Fruit fly (Drosophila melanogaster): ENCODE data around the gene cana.

The cana gene

DNA sequence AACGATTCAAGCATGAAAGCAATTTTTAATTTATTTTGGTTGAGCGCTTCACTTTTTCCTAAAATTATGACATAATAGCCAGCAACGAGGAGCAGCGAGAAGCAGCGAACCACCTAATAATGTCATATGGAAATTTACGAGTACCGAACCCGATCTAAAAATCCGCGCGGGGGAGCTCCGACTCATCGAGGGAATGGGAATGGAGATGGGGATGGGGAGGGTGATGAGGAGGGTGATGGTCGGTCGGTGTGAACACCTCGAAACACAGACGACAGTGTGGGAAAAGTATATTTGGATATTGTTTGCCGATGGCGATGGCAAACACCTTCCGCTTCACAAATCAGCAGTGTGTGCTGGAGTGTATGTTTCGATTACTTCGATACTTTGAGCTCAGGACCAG, 41.5 kb upstream of the cana start:
- TF ChIP-seq rgr (GFP tag; optimal IDR thresholded peaks at IDR 0.05) = no peak
- TF ChIP-seq N (GFP tag; optimal IDR thresholded peaks at IDR 0.05) = no peak
- TF ChIP-seq Jra (GFP tag; optimal IDR thresholded peaks at IDR 0.05) = no peak
- TF ChIP-seq psq (GFP tag; optimal IDR thresholded peaks at IDR 0.05) = no peak
- TF ChIP-seq Hr83 (GFP tag; optimal IDR thresholded peaks at IDR 0.05; ENCODE audit: poor library complexity, severe bottlenecking) = no peak
- TF ChIP-seq tai (GFP tag; optimal IDR thresholded peaks at IDR 0.05) = no peak
- no peak for TF ChIP-seq jim (GFP tag; optimal IDR thresholded peaks at IDR 0.05)
- no peak for TF ChIP-seq Sp1 (GFP tag; optimal IDR thresholded peaks at IDR 0.05)
- no peak for TF ChIP-seq Dif (GFP tag; optimal IDR thresholded peaks at IDR 0.05; ENCODE audit: partially characterized antibody)
- no peak for TF ChIP-seq dsf (GFP tag; optimal IDR thresholded peaks at IDR 0.05; ENCODE audit: borderline replicate concordance)
- TF ChIP-seq CrebA (GFP tag; optimal IDR thresholded peaks at IDR 0.05; ENCODE audit: borderline replicate concordance) = no peak
- no peak for TF ChIP-seq foxo (GFP tag; optimal IDR thresholded peaks at IDR 0.05)
- no peak for TF ChIP-seq Rel (GFP tag; optimal IDR thresholded peaks at IDR 0.05)
- TF ChIP-seq Rel (tag; optimal IDR thresholded peaks at IDR 0.05) = no peak

DNA sequence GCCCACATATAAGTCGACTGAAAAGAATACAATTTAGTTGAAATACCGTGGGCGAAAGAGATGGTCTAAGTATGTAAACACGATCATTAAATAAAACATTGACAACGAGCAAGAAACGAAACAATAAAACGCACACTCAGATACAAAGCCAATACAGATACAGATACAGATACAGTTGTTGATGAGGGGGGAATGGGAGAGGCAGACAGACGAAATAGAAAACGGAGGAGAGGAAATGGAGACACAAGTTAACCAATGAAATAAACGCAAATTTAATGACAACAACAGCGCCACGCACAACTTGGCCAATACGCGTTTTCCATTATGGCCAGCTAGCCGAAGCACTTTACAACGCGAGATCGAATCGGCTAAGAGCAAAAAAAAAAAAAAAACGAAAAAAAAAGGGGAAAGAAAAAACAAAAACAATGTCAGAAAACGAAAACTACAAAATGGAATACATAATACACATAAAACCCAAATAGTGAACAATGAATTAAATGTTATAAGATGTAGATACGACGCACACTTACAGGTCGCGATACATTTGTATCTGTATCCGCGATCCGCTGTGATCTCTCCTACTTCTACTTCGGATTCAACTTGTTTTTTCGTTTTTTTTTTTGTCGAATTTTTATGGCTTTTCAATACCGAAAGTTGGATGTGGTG, 40.5 kb upstream of the cana start:
- no peak for TF ChIP-seq Jra (GFP tag; optimal IDR thresholded peaks at IDR 0.05)
- no peak for TF ChIP-seq OdsH (GFP tag; optimal IDR thresholded peaks at IDR 0.05)
- TF ChIP-seq HLH106 (tag; optimal IDR thresholded peaks at IDR 0.05) = no peak
- no peak for TF ChIP-seq Myc (optimal IDR thresholded peaks at IDR 0.05)
- TF ChIP-seq foxo (GFP tag; optimal IDR thresholded peaks at IDR 0.05) = no peak
- TF ChIP-seq rgr (GFP tag; optimal IDR thresholded peaks at IDR 0.05) = no peak
- TF ChIP-seq jim (GFP tag; optimal IDR thresholded peaks at IDR 0.05) = no peak
- TF ChIP-seq Hr78 (GFP tag; optimal IDR thresholded peaks at IDR 0.05) = no peak
- TF ChIP-seq Dif (GFP tag; optimal IDR thresholded peaks at IDR 0.05; ENCODE audit: partially characterized antibody) = no peak
- no peak for TF ChIP-seq usp (GFP tag; optimal IDR thresholded peaks at IDR 0.05)
- no peak for TF ChIP-seq pan (optimal IDR thresholded peaks at IDR 0.05)
- TF ChIP-seq Mio (GFP tag; optimal IDR thresholded peaks at IDR 0.05) = no peak

dm6 chr2L:11235534-11235933, 34.0 kb upstream of the cana start:
- no peak for TF ChIP-seq Jra (GFP tag; optimal IDR thresholded peaks at IDR 0.05)
- TF ChIP-seq Dfd (GFP tag; optimal IDR thresholded peaks at IDR 0.05) = peak; percentile 96
- TF ChIP-seq Myc (optimal IDR thresholded peaks at IDR 0.05) = no peak
- TF ChIP-seq jim (GFP tag; optimal IDR thresholded peaks at IDR 0.05) = no peak

DNA sequence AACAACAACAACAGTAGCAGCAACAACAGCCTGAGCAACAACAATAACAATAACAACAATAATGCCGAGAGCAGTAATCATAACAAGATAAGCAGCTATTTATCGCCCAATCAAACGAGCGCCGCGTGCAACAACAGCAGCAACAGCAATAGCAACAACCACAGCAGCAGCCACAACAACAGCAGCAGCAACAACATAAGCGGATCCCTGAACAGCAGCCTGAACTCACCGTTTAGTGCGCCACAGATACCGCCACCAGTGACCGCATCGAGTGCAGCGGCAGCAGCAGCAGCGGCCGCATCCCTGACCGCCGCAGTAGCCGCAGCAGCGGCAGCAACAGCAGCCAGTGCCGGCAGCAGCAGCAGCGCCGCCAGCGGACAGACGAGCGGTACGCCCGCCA, 33.2 kb upstream of the cana start:
- peak; percentile 91 for TF ChIP-seq Dfd (GFP tag; optimal IDR thresholded peaks at IDR 0.05)
- TF ChIP-seq CrebA (GFP tag; optimal IDR thresholded peaks at IDR 0.05; ENCODE audit: borderline replicate concordance) = no peak

DNA sequence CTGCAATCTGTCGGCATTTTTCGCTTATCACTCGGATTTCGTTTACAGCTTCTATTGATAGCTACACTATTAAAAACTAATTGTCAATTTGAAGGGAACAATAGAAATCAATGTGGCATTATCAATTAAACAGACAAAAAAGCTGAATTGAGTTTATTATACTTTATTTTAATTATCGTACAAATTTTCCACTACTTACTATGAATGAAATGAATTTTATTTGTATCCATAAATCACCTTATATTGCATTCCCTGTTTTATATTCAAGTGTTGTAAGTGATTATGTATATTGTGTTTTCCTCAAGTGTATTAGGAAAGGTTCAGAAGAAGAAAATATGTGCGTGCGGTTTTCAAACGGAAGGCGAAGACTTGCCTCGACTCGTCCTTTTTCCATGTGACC, 25.7 kb upstream of the cana start:
- no peak for TF ChIP-seq br (GFP tag; optimal IDR thresholded peaks at IDR 0.05)
- TF ChIP-seq Sp1 (GFP tag; optimal IDR thresholded peaks at IDR 0.05) = no peak
- TF ChIP-seq CG9705 (GFP tag; optimal IDR thresholded peaks at IDR 0.05) = no peak
- no peak for TF ChIP-seq GATAd (GFP tag; optimal IDR thresholded peaks at IDR 0.05)
- TF ChIP-seq tai (GFP tag; optimal IDR thresholded peaks at IDR 0.05) = no peak
- no peak for TF ChIP-seq Rel (GFP tag; optimal IDR thresholded peaks at IDR 0.05)
- TF ChIP-seq Rel (tag; optimal IDR thresholded peaks at IDR 0.05) = no peak
- TF ChIP-seq rgr (GFP tag; optimal IDR thresholded peaks at IDR 0.05) = no peak
- no peak for TF ChIP-seq CrebA (GFP tag; optimal IDR thresholded peaks at IDR 0.05; ENCODE audit: borderline replicate concordance)
- no peak for TF ChIP-seq Hnf4 (GFP tag; optimal IDR thresholded peaks at IDR 0.05)
- TF ChIP-seq Jra (GFP tag; optimal IDR thresholded peaks at IDR 0.05) = no peak
- no peak for TF ChIP-seq brk (GFP tag; optimal IDR thresholded peaks at IDR 0.05)
- no peak for TF ChIP-seq lola (GFP tag; optimal IDR thresholded peaks at IDR 0.05)
- no peak for TF ChIP-seq Dfd (GFP tag; optimal IDR thresholded peaks at IDR 0.05)
- no peak for TF ChIP-seq N (GFP tag; optimal IDR thresholded peaks at IDR 0.05)
- no peak for TF ChIP-seq fru (GFP tag; optimal IDR thresholded peaks at IDR 0.05)

dm6 chr2L:11247730-11248129, 21.9 kb upstream of the cana start:
- no peak for TF ChIP-seq CG9705 (GFP tag; optimal IDR thresholded peaks at IDR 0.05)
- no peak for TF ChIP-seq Hr78 (GFP tag; optimal IDR thresholded peaks at IDR 0.05)
- no peak for TF ChIP-seq tai (GFP tag; optimal IDR thresholded peaks at IDR 0.05)
- TF ChIP-seq Hr83 (GFP tag; optimal IDR thresholded peaks at IDR 0.05; ENCODE audit: poor library complexity, severe bottlenecking) = no peak

All from whole organism, wandering third instar larva.